Worm (Caenorhabditis elegans) whole organism, late embryonic: Measurements from ENCODE around the gene Y73B6BL.44.

Experiments
- nfya-1 ChIP-seq: sonication (generic microtip); optimal IDR thresholded peaks from 2 replicates; lab custom pipeline; 2017; ENCODE audit warnings: missing genetic modification characterization, mild to moderate bottlenecking, missing compliant biosample characterization, antibody characterized with exemption, moderate library complexity
- pag-3 ChIP-seq: sonication (generic microtip); optimal IDR thresholded peaks from 2 replicates; lab custom pipeline; 2016; ENCODE audit warnings: missing compliant biosample characterization, missing genetic modification characterization, borderline replicate concordance
- sox-4 ChIP-seq: sonication (generic microtip); optimal IDR thresholded peaks from 2 replicates; lab custom pipeline; 2017; ENCODE audit warnings: mild to moderate bottlenecking, missing genetic modification characterization, inconsistent platforms, missing compliant biosample characterization
- unc-55 ChIP-seq: sonication (generic microtip); optimal IDR thresholded peaks from 2 replicates; lab custom pipeline; 2017; ENCODE audit warnings: missing biosample characterization, missing genetic modification reagents, missing genetic modification characterization

DNA sequence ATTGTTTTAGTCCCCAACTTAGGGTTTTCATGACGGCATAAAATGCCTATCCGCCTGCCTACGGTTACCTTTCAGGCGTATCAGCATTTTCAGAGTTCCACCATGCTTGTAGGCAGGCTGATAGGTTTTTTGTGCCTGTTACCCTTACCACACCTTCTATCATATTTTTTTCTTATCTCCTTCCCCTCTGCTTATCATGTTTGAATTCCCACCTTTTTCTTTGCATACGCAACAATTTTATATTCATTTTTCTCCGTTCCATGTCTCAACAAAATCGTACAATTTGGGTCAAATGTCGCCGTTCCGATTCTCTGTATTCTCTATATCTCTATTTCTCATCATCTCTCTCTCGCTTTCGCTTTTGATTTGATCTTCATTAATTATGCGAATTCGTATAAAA, 26.2 kb downstream of the Y73B6BL.44 start, which contains the start of gene C01G5.9:
- TF ChIP-seq pag-3 (tag; lab: Kevin White, UChicago) = no peak
- no peak for TF ChIP-seq nfya-1
- no peak for TF ChIP-seq unc-55
- no peak for TF ChIP-seq sox-4 (tag; lab: Kevin White, UChicago)
